Worm (Caenorhabditis elegans): ENCODE data around the gene srab-10.

DNA sequence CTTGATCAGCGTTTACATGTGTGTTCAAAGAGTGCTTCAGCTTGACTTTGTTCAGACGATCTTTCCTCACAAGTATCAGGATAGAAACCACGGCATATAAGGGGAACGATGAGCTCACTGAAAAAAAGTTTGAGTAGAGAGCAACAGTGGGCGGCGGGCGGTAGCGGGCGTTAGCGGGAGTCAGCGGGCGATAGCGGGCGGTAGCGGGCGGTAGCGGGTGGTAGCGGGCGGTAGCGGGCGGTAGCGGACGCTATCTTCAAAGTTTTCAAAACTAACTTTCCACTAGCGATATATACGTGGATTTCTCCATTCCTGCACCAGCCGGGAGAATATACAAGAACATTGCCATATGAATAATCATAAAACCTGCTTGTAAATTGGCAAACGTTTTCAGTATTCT, 847 bp upstream of the srab-10 start:
- TF ChIP-seq med-1 (GFP tag; optimal IDR thresholded peaks at IDR 0.05; ENCODE audit: insufficient read depth) (no peak), tab-1 (GFP tag; IDR thresholded peaks at IDR 0.05) (0 out of 2 replicates have a peak, but pooled peaks have one; percentile 37), cog-1 (tag; optimal IDR thresholded peaks at IDR 0.05) (no peak), flt-1 (GFP tag; IDR thresholded peaks at IDR 0.05) (no peak)

Data from whole organism, midembryonic.